Fruit fly (Drosophila melanogaster): Measurements from ENCODE around the gene CG15414.

- no peak for TF ChIP-seq CG8478 (optimal IDR thresholded peaks at IDR 0.05)
- TF ChIP-seq CTCF (optimal IDR thresholded peaks at IDR 0.05): no peak
These were observed 43.5 kb upstream of the CG15414 start for dm6 chr2L:3534227-3534842.

Data from S2 (cell line).